Worm (Caenorhabditis elegans) whole organism, mixed stage, embryonic: ENCODE data around the gene F36H5.14.

Experiments
- M03D4.4 ChIP-seq: sonication (generic microtip); optimal IDR thresholded peaks from 2 replicates; lab custom pipeline; 2017; ENCODE audit warnings: mild to moderate bottlenecking, missing genetic modification characterization, missing compliant biosample characterization
- bed-3 ChIP-seq: fragments of 200-800 bp; sonication (Bioruptor generic); optimal IDR thresholded peaks from 3 replicates; lab custom pipeline; 2018; ENCODE audit warnings: mild to moderate bottlenecking, missing genetic modification characterization, moderate library complexity, missing compliant biosample characterization
- blmp-1 ChIP-seq: fragments of 150-350 bp; optimal IDR thresholded peaks from 2 replicates; lab custom pipeline; 2014; ENCODE audit warnings: missing biosample characterization, missing genetic modification characterization
- ceh-43 ChIP-seq: fragments of 200-800 bp; sonication (Bioruptor generic); optimal IDR thresholded peaks from 2 replicates; lab custom pipeline; 2018; ENCODE audit warnings: mild to moderate bottlenecking, missing genetic modification characterization, moderate library complexity, missing compliant biosample characterization
- ceh-83 ChIP-seq: fragments of 200-800 bp; sonication (Bioruptor generic); optimal IDR thresholded peaks from 2 replicates; lab custom pipeline; 2018; ENCODE audit warnings: mild to moderate bottlenecking, missing genetic modification characterization, missing compliant biosample characterization
- ces-1 ChIP-seq: fragments of 150-350 bp; optimal IDR thresholded peaks from 2 replicates; lab custom pipeline; 2014; ENCODE audit warnings: missing biosample characterization, missing genetic modification reagents, missing genetic modification characterization
- cnd-1 ChIP-seq: fragments of 200-800 bp; sonication (Bioruptor generic); optimal IDR thresholded peaks from 2 replicates; lab custom pipeline; 2018; ENCODE audit warnings: mild to moderate bottlenecking, missing genetic modification characterization, missing compliant biosample characterization
- drap-1 ChIP-seq: fragments of 200-800 bp; sonication (Bioruptor generic); optimal IDR thresholded peaks from 3 replicates; lab custom pipeline; 2018; ENCODE audit warnings: mild to moderate bottlenecking, missing genetic modification characterization, missing compliant biosample characterization
- elt-1 ChIP-seq: sonication (generic microtip); optimal IDR thresholded peaks from 2 replicates; lab custom pipeline; 2017; ENCODE audit warnings: missing genetic modification characterization, mild to moderate bottlenecking, missing compliant biosample characterization, antibody characterized with exemption, moderate library complexity, borderline replicate concordance; ENCODE audit not compliant: insufficient read depth
- elt-3 ChIP-seq: fragments of 150-350 bp; optimal IDR thresholded peaks from 2 replicates; lab custom pipeline; 2014; ENCODE audit warnings: missing biosample characterization, missing genetic modification characterization
- flh-1 ChIP-seq: fragments of 200-800 bp; sonication (Bioruptor generic); optimal IDR thresholded peaks from 2 replicates; lab custom pipeline; 2018; ENCODE audit warnings: mild to moderate bottlenecking, missing genetic modification characterization, moderate library complexity, missing compliant biosample characterization
- hlh-1 ChIP-seq: fragments of 150-350 bp; optimal IDR thresholded peaks from 2 replicates; lab custom pipeline; 2014; ENCODE audit warnings: missing biosample characterization, missing genetic modification reagents, missing genetic modification characterization
- lin-13 ChIP-seq: fragments of 150-350 bp; optimal IDR thresholded peaks from 2 replicates; lab custom pipeline; 2014; ENCODE audit warnings: missing biosample characterization, missing genetic modification characterization
- lin-32 ChIP-seq: fragments of 200-800 bp; sonication (Bioruptor generic); optimal IDR thresholded peaks from 2 replicates; lab custom pipeline; 2018; ENCODE audit warnings: mild to moderate bottlenecking, missing genetic modification characterization, missing compliant biosample characterization
- lsy-2 ChIP-seq: fragments of 150-350 bp; optimal IDR thresholded peaks from 2 replicates; lab custom pipeline; 2014; ENCODE audit warnings: missing biosample characterization, missing genetic modification characterization
- mab-5 ChIP-seq: fragments of 150-350 bp; optimal IDR thresholded peaks from 2 replicates; lab custom pipeline; 2014; ENCODE audit warnings: missing biosample characterization, missing genetic modification characterization
- mep-1 ChIP-seq: fragments of 150-350 bp; optimal IDR thresholded peaks from 2 replicates; lab custom pipeline; 2017; ENCODE audit warnings: missing biosample characterization, missing genetic modification reagents, missing genetic modification characterization, inconsistent platforms
- mls-2 ChIP-seq: sonication (generic microtip); optimal IDR thresholded peaks from 2 replicates; lab custom pipeline; 2016; ENCODE audit warnings: mild to moderate bottlenecking, missing genetic modification characterization, moderate library complexity, missing compliant biosample characterization
- nhr-12 ChIP-seq: fragments of 150-350 bp; optimal IDR thresholded peaks from 2 replicates; lab custom pipeline; 2014; ENCODE audit warnings: missing biosample characterization, missing genetic modification characterization
- nhr-2 ChIP-seq: fragments of 150-350 bp; optimal IDR thresholded peaks from 2 replicates; lab custom pipeline; 2014; ENCODE audit warnings: missing biosample characterization, missing genetic modification characterization
- nhr-237 ChIP-seq: fragments of 150-350 bp; optimal IDR thresholded peaks from 2 replicates; lab custom pipeline; 2014; ENCODE audit warnings: missing biosample characterization, missing genetic modification characterization
- nhr-76 ChIP-seq: sonication (generic microtip); optimal IDR thresholded peaks from 2 replicates; lab custom pipeline; 2017; ENCODE audit warnings: missing biosample characterization, missing genetic modification characterization
- pha-4 ChIP-seq: fragments of 150-350 bp; optimal IDR thresholded peaks from 2 replicates; lab custom pipeline; 2018; ENCODE audit warnings: missing biosample characterization, missing genetic modification reagents, missing genetic modification characterization
- sem-2 ChIP-seq: fragments of 200-800 bp; sonication (Bioruptor generic); optimal IDR thresholded peaks from 2 replicates; lab custom pipeline; 2018; ENCODE audit warnings: mild to moderate bottlenecking, missing genetic modification characterization, missing compliant biosample characterization
- sptf-1 ChIP-seq: sonication (generic microtip); optimal IDR thresholded peaks from 2 replicates; lab custom pipeline; 2017; ENCODE audit warnings: mild to moderate bottlenecking, missing genetic modification characterization, moderate library complexity, missing compliant biosample characterization
- tbx-8 ChIP-seq: fragments of 200-800 bp; sonication (Bioruptor generic); optimal IDR thresholded peaks from 2 replicates; lab custom pipeline; 2018; ENCODE audit warnings: mild to moderate bottlenecking, missing genetic modification characterization, moderate library complexity, missing compliant biosample characterization
- unc-120 ChIP-seq: sonication (generic microtip); optimal IDR thresholded peaks from 2 replicates; lab custom pipeline; 2017; ENCODE audit warnings: missing genetic modification characterization, missing compliant biosample characterization; ENCODE audit not compliant: poor library complexity, severe bottlenecking
- unc-39 ChIP-seq: fragments of 150-350 bp; optimal IDR thresholded peaks from 2 replicates; lab custom pipeline; 2014; ENCODE audit warnings: missing biosample characterization, missing genetic modification characterization
- unc-62 ChIP-seq: fragments of 150-350 bp; optimal IDR thresholded peaks from 2 replicates; lab custom pipeline; 2014; ENCODE audit warnings: missing biosample characterization, missing genetic modification reagents, missing genetic modification characterization
- zip-8 ChIP-seq: fragments of 150-350 bp; optimal IDR thresholded peaks from 2 replicates; lab custom pipeline; 2014; ENCODE audit warnings: missing biosample characterization, missing genetic modification characterization
- ztf-11 ChIP-seq: fragments of 150-350 bp; optimal IDR thresholded peaks from 2 replicates; lab custom pipeline; 2014; ENCODE audit warnings: missing biosample characterization, missing genetic modification characterization

The F36H5.14 gene

DNA sequence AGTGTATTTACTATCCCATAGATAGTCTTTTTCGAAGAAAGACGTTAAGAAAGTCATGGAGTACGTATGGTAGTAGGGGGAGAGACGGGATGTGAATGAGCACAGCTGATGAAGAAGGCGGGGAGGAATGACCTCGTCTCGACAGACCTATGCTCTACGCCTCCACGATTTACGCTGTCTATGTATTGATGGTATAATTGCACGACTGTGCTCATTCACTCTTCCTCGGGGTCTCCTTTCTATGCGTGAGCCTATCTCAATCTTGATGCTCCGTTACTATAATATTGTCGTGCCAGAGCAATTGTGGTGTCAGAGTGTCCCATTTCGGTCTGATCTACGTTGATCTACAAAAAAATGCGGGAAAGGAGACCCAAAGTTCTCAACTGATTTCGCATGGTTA, 10.9 kb downstream of the F36H5.14 start, which contains the start of gene C08F1.10:
C08F1.10 (minus strand) TSS at position 101 of the 400 bp plus-strand sequence.
- TF ChIP-seq tbx-8 (GFP tag; lab: Kevin White, UChicago) (no peak), lin-32 (GFP tag; lab: Kevin White, UChicago) (no peak), elt-1 (tag; lab: Kevin White, UChicago) (no peak), mab-5 (tag; lab: Kevin White, UChicago) (no peak), unc-39 (no peak), ceh-43 (GFP tag; lab: Kevin White, UChicago) (no peak), zip-8 (tag; lab: Kevin White, UChicago) (no peak)

DNA sequence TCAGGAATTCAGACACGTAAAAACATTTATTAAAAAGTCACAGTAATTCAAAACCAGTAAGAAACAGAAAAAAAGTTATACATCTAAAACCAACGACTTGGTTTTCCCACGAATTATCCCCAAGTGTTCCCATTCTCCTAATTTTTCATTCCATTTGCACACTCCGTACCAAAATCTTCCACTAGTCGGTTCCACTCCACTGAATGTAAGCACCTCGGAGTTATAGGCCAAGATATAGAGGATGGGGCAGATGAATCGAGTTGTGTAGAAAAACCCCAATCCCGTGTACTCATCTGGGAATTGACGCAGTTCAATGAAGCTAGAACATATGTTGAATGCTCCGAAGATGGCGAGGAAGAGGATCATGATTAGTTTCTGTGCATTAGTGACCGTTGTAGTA, 11.9 kb downstream of the F36H5.14 start:
- TF ChIP-seq nhr-237 (tag; lab: Kevin White, UChicago) (no peak), sptf-1 (tag; lab: Kevin White, UChicago) (no peak), bed-3 (no peak), lsy-2 (no peak), ceh-83 (no peak), drap-1 (GFP tag; lab: Kevin White, UChicago) (no peak), M03D4.4 (tag; lab: Kevin White, UChicago) (no peak), blmp-1 (tag; lab: Kevin White, UChicago) (no peak), nhr-2 (tag; lab: Kevin White, UChicago) (no peak), hlh-1 (tag; lab: Kevin White, UChicago) (no peak), elt-1 (tag; lab: Kevin White, UChicago) (no peak), elt-3 (no peak)

DNA sequence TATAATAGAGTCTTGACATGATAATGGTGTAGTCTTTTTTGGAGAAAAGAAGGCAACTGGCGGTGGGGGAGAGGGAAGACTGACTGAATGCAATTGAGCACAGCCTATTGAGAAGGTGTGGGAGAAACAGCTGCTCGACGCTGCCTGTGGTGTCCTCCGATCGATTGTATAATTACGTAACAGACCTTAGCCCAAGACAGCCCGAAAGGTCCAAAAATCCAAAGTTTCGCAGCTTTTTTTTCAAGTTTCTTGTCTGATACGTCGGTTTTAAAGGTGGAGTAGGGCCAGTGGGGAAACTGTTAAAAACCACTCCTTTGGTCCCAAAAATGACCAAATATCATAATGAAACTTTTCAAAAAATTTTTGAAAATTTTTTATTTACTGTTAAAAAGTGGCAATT, 12.8 kb downstream of the F36H5.14 start, which contains the start of the genes C08F1.6 and fbxb-13:
C08F1.6 (minus strand) TSS at position 101 of the 400 bp plus-strand sequence.
fbxb-13 (plus strand) TSS at position 191 of the 400 bp plus-strand sequence.
- TF ChIP-seq lin-32 (GFP tag; lab: Kevin White, UChicago) = peak; percentile 15
- TF ChIP-seq cnd-1 (tag; lab: Kevin White, UChicago) = peak; percentile 48
- peak; percentile 0 for TF ChIP-seq hlh-1 (tag; lab: Kevin White, UChicago)
- no peak for TF ChIP-seq pha-4 (tag; lab: Kevin White, UChicago)
- TF ChIP-seq blmp-1 (tag; lab: Kevin White, UChicago) = no peak
- TF ChIP-seq, all 35 proteins: peak for 3

DNA sequence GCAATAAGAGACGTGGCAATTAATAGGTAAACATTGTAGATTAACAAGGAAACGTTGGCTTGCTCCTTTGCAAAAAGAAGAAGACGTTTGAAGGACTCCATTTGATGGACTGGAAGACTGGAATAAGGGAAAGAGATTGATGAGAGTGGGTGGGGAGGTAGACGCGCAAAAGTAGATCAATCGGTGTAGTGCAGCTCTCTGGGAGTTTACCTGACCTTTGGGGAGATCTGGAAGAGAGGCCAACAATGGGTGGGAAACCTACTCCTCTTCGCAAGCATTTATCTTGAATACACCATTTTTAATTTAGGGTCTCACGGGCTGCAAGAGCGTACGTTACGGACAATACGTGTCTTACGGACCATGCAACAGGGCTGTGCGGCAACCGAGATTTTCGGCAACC, 31.0 kb downstream of the F36H5.14 start, which contains the start of gene C08F1.12:
C08F1.12 (minus strand) TSS at position 101 of the 400 bp plus-strand sequence.
- TF ChIP-seq lin-13 (tag; lab: Kevin White, UChicago) = no peak
- no peak for TF ChIP-seq bed-3
- TF ChIP-seq unc-39 = no peak
- no peak for TF ChIP-seq flh-1 (GFP tag; lab: Kevin White, UChicago)

DNA sequence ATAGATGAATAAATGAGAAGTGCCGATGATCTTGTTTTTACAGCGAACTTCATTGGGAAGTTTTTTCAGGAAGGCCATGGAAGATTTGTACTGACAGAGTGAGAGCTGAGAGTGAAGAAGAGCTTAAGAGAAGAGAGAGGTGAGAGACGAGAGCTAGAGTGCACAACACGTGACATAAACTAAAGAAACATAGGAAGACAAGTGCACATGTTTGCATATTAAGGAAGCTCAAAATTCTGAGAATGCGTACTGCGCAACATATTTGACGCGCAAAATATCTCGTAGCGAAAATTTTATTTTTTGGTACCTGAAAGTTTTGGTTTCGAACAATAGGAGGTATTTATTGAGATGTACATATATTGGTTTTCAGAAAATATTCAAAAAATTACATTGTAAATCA, 32.9 kb downstream of the F36H5.14 start, which contains the start of gene C08F1.8:
C08F1.8 (minus strand) TSS at position 101 of the 400 bp plus-strand sequence.
- TF ChIP-seq ceh-83 = no peak
- no peak for TF ChIP-seq lin-13 (tag; lab: Kevin White, UChicago)
- no peak for TF ChIP-seq nhr-12 (tag; lab: Kevin White, UChicago)
- no peak for TF ChIP-seq bed-3
- TF ChIP-seq lin-32 (GFP tag; lab: Kevin White, UChicago) = no peak
- no peak for TF ChIP-seq elt-3
- no peak for TF ChIP-seq nhr-2 (tag; lab: Kevin White, UChicago)
- TF ChIP-seq blmp-1 (tag; lab: Kevin White, UChicago) = no peak
- no peak for TF ChIP-seq nhr-76 (tag; lab: Kevin White, UChicago)
- no peak for TF ChIP-seq sem-2
- TF ChIP-seq tbx-8 (GFP tag; lab: Kevin White, UChicago) = no peak
- TF ChIP-seq M03D4.4 (tag; lab: Kevin White, UChicago) = no peak
- no peak for TF ChIP-seq ztf-11

DNA sequence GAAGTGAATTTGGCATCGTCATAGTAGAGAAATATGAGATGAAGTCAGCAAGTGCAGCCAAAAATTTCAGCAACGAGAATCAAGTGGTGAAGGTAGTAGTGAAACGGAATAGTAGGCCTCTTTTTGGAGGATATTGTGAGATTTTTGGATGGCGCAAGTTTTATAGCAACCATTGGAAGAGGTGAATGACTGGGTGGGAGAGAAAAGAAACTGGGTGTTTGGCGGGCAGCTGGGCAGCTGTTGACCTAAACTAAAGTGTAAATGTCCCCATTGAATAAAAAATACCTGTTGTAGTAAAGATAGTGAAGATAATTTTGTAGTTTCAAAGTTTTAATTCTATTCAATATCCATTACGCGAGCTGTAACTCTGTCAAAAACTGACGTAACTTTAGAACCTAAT, 40.7 kb downstream of the F36H5.14 start:
- TF ChIP-seq ceh-43 (GFP tag; lab: Kevin White, UChicago) (no peak), hlh-1 (tag; lab: Kevin White, UChicago) (peak; percentile 59)

DNA sequence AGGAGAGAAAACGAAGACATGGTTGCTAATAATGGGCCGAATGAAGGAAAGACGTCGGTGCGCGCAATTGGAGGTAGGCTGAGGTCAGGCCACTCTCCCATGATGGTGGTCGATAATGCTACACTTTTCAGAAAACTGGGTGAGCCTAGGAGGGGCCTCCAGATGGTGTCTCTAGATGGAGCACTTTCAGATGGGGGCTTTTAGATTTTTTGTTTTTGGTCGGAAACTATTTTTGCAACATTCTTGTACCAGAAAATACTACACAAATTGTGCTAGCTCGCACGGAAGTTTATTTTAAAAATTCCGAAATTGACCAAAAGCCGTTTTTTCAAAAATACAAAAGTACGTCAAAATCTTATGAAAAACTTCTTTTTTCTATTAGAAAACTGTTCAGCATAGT, 43.0 kb downstream of the F36H5.14 start, which contains the start of gene fbxb-10:
fbxb-10 (minus strand) TSS at position 101 of the 400 bp plus-strand sequence.
- TF ChIP-seq mls-2 (tag; lab: Kevin White, UChicago) (no peak), M03D4.4 (tag; lab: Kevin White, UChicago) (no peak), hlh-1 (tag; lab: Kevin White, UChicago) (no peak), unc-120 (no peak), unc-62 (no peak), mep-1 (no peak), lin-32 (GFP tag; lab: Kevin White, UChicago) (no peak), ces-1 (no peak)
